Worm (Caenorhabditis elegans): Measurements from ENCODE around the gene mec-18.
A peak's percentile ranks its signal among the peaks of the same experiment; 100 is the strongest.

DNA sequence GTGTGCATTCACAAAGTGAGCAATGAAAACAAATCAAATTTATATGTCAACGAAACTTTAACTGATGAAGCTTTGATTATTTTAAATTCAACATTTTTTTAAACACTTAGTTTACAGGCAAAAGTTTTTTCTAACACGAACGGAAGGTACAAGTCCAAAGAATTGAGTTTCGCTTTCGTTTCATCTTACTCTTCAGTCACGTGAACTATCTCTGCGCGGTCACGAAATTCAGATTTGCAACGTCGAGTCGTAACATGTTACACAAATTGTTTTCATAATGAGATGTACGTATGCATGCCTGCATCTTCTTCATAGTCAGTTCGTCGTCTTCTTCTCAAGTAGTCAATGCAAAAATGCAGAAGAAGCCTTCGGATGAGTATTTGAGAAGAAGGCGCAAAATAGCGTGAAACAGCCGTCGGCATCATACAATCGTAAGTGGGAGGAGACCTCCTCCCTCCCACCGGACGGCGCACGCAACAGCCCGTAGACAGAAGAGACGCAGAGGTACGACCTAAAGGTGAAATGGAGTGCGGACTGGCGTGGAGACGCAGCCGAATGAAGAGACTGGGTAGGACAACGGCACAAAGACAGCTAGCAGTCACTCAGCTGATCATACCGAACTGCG, 8.6 kb downstream of the mec-18 start, which contains the start of gene coel-1:
- TF ChIP-seq nfyb-1 (GFP tag; IDR thresholded peaks at IDR 0.05) (no peak), unc-62 (GFP tag; optimal IDR thresholded peaks at IDR 0.05) (no peak), ztf-28 (GFP tag; IDR thresholded peaks at IDR 0.05) (no peak), rcor-1 (GFP tag; IDR thresholded peaks at IDR 0.05) (no peak), egrh-3 (GFP tag; IDR thresholded peaks at IDR 0.05) (peak; percentile 77), C17E4.6 (GFP tag; IDR thresholded peaks at IDR 0.05) (no peak), efl-1 (GFP tag; optimal IDR thresholded peaks at IDR 0.05) (no peak), egl-44 (GFP tag; IDR thresholded peaks at IDR 0.05) (no peak), F49E8.2 (tag; optimal IDR thresholded peaks at IDR 0.05; ENCODE audit: insufficient read depth) (no peak)
